Fruit fly (Drosophila melanogaster) S2 (cell line): ENCODE measurements around the gene Nsun2.

ENCODE experiments used
- CG8478 ChIP-seq: fragments of >200 bp; optimal IDR thresholded peaks from 2 replicates; lab custom pipeline; 2018
- CTCF ChIP-seq, 2 experiments: fragments of >200 bp; optimal IDR thresholded peaks; 2 replicates each; lab custom pipeline; 2018

- TF ChIP-seq CG8478 (lab: Kevin White, UChicago) = no peak
- TF ChIP-seq CTCF (optimal IDR thresholded peaks at IDR 0.05; lab: Kevin White, UChicago) = no peak
Measured at dm6 chrX:4150989-4151388, 37.5 kb upstream of the Nsun2 start.
